Fruit fly (Drosophila melanogaster) whole organism, wandering third instar larva: Measurements from ENCODE around the gene grass.
A peak's percentile ranks its signal among the peaks of the same experiment; 100 is the strongest.

ENCODE experiments used
- Abd-B ChIP-seq: fragments of >200 bp; optimal IDR thresholded peaks from 2 replicates; lab custom pipeline; 2017; ENCODE audit warnings: missing biosample characterization, missing genetic modification characterization
- CG32264 ChIP-seq: fragments of 200-800 bp; sonication (Bioruptor generic); optimal IDR thresholded peaks from 2 replicates; lab custom pipeline; 2016; ENCODE audit warnings: missing biosample characterization, missing genetic modification characterization
- CG9705 ChIP-seq: fragments of 200-800 bp; sonication (Bioruptor generic); optimal IDR thresholded peaks from 2 replicates; lab custom pipeline; 2018; ENCODE audit warnings: missing biosample characterization, mild to moderate bottlenecking, missing genetic modification characterization
- CrebA ChIP-seq: fragments of 200-800 bp; sonication (Bioruptor generic); optimal IDR thresholded peaks from 2 replicates; lab custom pipeline; 2016; ENCODE audit warnings: missing biosample characterization, mild to moderate bottlenecking, missing genetic modification characterization, borderline replicate concordance
- Dfd ChIP-seq: fragments of >200 bp; optimal IDR thresholded peaks from 2 replicates; lab custom pipeline; 2017; ENCODE audit warnings: missing biosample characterization, missing genetic modification characterization
- Dif ChIP-seq: fragments of 200-275, 200-300 bp; sonication (Bioruptor generic); optimal IDR thresholded peaks from 2 replicates; lab custom pipeline; 2018; ENCODE audit warnings: missing biosample characterization, missing genetic modification characterization; ENCODE audit not compliant: partially characterized antibody
- GATAd ChIP-seq: sonication (Bioruptor generic); optimal IDR thresholded peaks from 2 replicates; lab custom pipeline; 2016; ENCODE audit warnings: missing biosample characterization, missing genetic modification characterization
- HLH106 ChIP-seq: fragments of 200-800 bp; optimal IDR thresholded peaks from 3 replicates; lab custom pipeline; 2019; ENCODE audit warnings: missing biosample characterization, mild to moderate bottlenecking, missing genetic modification characterization, moderate library complexity
- Hnf4 ChIP-seq: fragments of 200-800 bp; sonication (Bioruptor generic); optimal IDR thresholded peaks from 2 replicates; lab custom pipeline; 2016; ENCODE audit warnings: missing biosample characterization, mild to moderate bottlenecking, missing genetic modification characterization
- Hr78 ChIP-seq: fragments of >200 bp; optimal IDR thresholded peaks from 2 replicates; lab custom pipeline; 2017; ENCODE audit warnings: missing biosample characterization, missing genetic modification characterization
- Hr83 ChIP-seq: fragments of 200-300 bp; sonication (Bioruptor generic); optimal IDR thresholded peaks from 2 replicates; lab custom pipeline; 2016; ENCODE audit warnings: missing biosample characterization, mild to moderate bottlenecking, missing genetic modification characterization, moderate library complexity; ENCODE audit not compliant: poor library complexity, severe bottlenecking
- Jra ChIP-seq: sonication (Bioruptor generic); optimal IDR thresholded peaks from 2 replicates; lab custom pipeline; 2016; ENCODE audit warnings: missing biosample characterization, missing genetic modification characterization
- Mio ChIP-seq: sonication (Bioruptor generic); optimal IDR thresholded peaks from 2 replicates; lab custom pipeline; 2016; ENCODE audit warnings: missing biosample characterization, missing genetic modification characterization
- Myc ChIP-seq: fragments of >200 bp; optimal IDR thresholded peaks from 2 replicates; lab custom pipeline; 2017
- N ChIP-seq: fragments of >200 bp; optimal IDR thresholded peaks from 2 replicates; lab custom pipeline; 2018; ENCODE audit warnings: missing biosample characterization, missing external identifiers, missing genetic modification characterization
- OdsH ChIP-seq: fragments of 200-800 bp; sonication (Bioruptor generic); optimal IDR thresholded peaks from 2 replicates; lab custom pipeline; 2016; ENCODE audit warnings: missing biosample characterization, mild to moderate bottlenecking, missing genetic modification characterization
- Rel ChIP-seq, 2 experiments: fragments of 200-800 bp; sonication (Bioruptor generic) in 1 of 2; optimal IDR thresholded peaks; 2 replicates in 1 of 2; 3 replicates in 1 of 2; lab custom pipeline; 2016 to 2019; ENCODE audit warnings: mild to moderate bottlenecking in 2 of 2, missing biosample characterization in 2 of 2, missing genetic modification characterization in 2 of 2, moderate library complexity in 1 of 2
- Sp1 ChIP-seq: fragments of 200-800 bp; sonication (Bioruptor generic); optimal IDR thresholded peaks from 3 replicates; lab custom pipeline; 2019; ENCODE audit warnings: missing biosample characterization, mild to moderate bottlenecking, missing genetic modification characterization, moderate library complexity
- Vsx2 ChIP-seq: fragments of 200-300, 225-300 bp; sonication (Bioruptor generic); optimal IDR thresholded peaks from 2 replicates; lab custom pipeline; 2018; ENCODE audit warnings: missing biosample characterization, missing genetic modification characterization; ENCODE audit not compliant: partially characterized antibody
- br ChIP-seq: fragments of 200-800 bp; sonication (Bioruptor generic); optimal IDR thresholded peaks from 2 replicates; lab custom pipeline; 2016; ENCODE audit warnings: missing biosample characterization, missing genetic modification characterization
- brk ChIP-seq: fragments of 200-800 bp; sonication (Bioruptor generic); optimal IDR thresholded peaks from 2 replicates; lab custom pipeline; 2016; ENCODE audit warnings: missing biosample characterization, mild to moderate bottlenecking, missing genetic modification characterization
- dl ChIP-seq, 2 experiments: fragments of 175-275, 200-275 bp in 1 of 2; fragments of 200-275 bp in 1 of 2; sonication (Bioruptor generic); optimal IDR thresholded peaks; lab custom pipeline; 2018; ENCODE audit warnings: mild to moderate bottlenecking in 2 of 2, missing biosample characterization in 2 of 2, missing genetic modification characterization in 2 of 2, moderate library complexity in 2 of 2; ENCODE audit not compliant: partially characterized antibody in 2 of 2, insufficient read depth in 1 of 2
- dmrt93B ChIP-seq: fragments of 200-800 bp; sonication (Bioruptor generic); optimal IDR thresholded peaks from 2 replicates; lab custom pipeline; 2018; ENCODE audit warnings: missing biosample characterization, mild to moderate bottlenecking, missing genetic modification characterization
- dsf ChIP-seq: sonication (Bioruptor generic); optimal IDR thresholded peaks from 2 replicates; lab custom pipeline; 2016; ENCODE audit warnings: missing biosample characterization, missing genetic modification characterization, borderline replicate concordance
- ey ChIP-seq: fragments of 200-800 bp; sonication (Bioruptor generic); optimal IDR thresholded peaks from 2 replicates; lab custom pipeline; 2016; ENCODE audit warnings: missing biosample characterization, missing genetic modification characterization
- foxo ChIP-seq, 2 experiments: fragments of 200-800 bp; sonication (Bioruptor generic); optimal IDR thresholded peaks; 2 replicates in 1 of 2; 3 replicates in 1 of 2; lab custom pipeline; 2016 to 2017; ENCODE audit warnings: missing biosample characterization in 2 of 2, missing genetic modification characterization in 2 of 2
- fru ChIP-seq: fragments of 200-800 bp; sonication (Bioruptor generic); optimal IDR thresholded peaks from 3 replicates; lab custom pipeline; 2016; ENCODE audit warnings: missing biosample characterization, mild to moderate bottlenecking, missing genetic modification characterization
- h ChIP-seq: fragments of 200-800 bp; sonication (Bioruptor generic); optimal IDR thresholded peaks from 3 replicates; lab custom pipeline; 2016; ENCODE audit warnings: missing biosample characterization, mild to moderate bottlenecking, missing genetic modification characterization
- jim ChIP-seq: fragments of 175-275, 200-325 bp; sonication (Bioruptor generic); optimal IDR thresholded peaks from 2 replicates; lab custom pipeline; 2016; ENCODE audit warnings: missing biosample characterization, mild to moderate bottlenecking, missing genetic modification characterization
- lola ChIP-seq: fragments of >200 bp; optimal IDR thresholded peaks from 2 replicates; lab custom pipeline; 2017; ENCODE audit warnings: missing biosample characterization, missing genetic modification characterization
- pan ChIP-seq: fragments of >200 bp; optimal IDR thresholded peaks from 2 replicates; lab custom pipeline; 2017
- psq ChIP-seq: fragments of 200-800 bp; sonication (Bioruptor generic); optimal IDR thresholded peaks from 3 replicates; lab custom pipeline; 2017; ENCODE audit warnings: missing biosample characterization, mild to moderate bottlenecking, missing genetic modification characterization, moderate library complexity
- rgr ChIP-seq: fragments of 200-800 bp; sonication (Bioruptor generic); optimal IDR thresholded peaks from 3 replicates; lab custom pipeline; 2016; ENCODE audit warnings: missing biosample characterization, mild to moderate bottlenecking, missing genetic modification characterization
- sage ChIP-seq: fragments of 200-800 bp; sonication (Bioruptor generic); optimal IDR thresholded peaks from 2 replicates; lab custom pipeline; 2016; ENCODE audit warnings: missing biosample characterization, mild to moderate bottlenecking, missing genetic modification characterization
- sv ChIP-seq: fragments of 200-800 bp; sonication (Bioruptor generic); optimal IDR thresholded peaks from 3 replicates; lab custom pipeline; 2016; ENCODE audit warnings: missing biosample characterization, missing genetic modification characterization
- tai ChIP-seq: sonication (Bioruptor generic); optimal IDR thresholded peaks from 2 replicates; lab custom pipeline; 2016; ENCODE audit warnings: missing biosample characterization, missing genetic modification characterization
- usp ChIP-seq: fragments of >200 bp; optimal IDR thresholded peaks from 2 replicates; lab custom pipeline; 2017; ENCODE audit warnings: missing biosample characterization, missing genetic modification characterization
- woc ChIP-seq: sonication (Bioruptor generic); optimal IDR thresholded peaks from 2 replicates; lab custom pipeline; 2016; ENCODE audit warnings: missing biosample characterization, mild to moderate bottlenecking, missing genetic modification characterization

grass gene

dm6 chr3R:27129580-27130385 is 28.0 kb upstream of the grass start (continued):
- peak; percentile 66 for TF ChIP-seq HLH106 (tag; lab: Kevin White, UChicago)
- peak; percentile 75 for TF ChIP-seq fru (GFP tag; lab: Kevin White, UChicago)
- no peak for TF ChIP-seq N
- peak; percentile 16 for TF ChIP-seq CG32264 (GFP tag; lab: Kevin White, UChicago)
- TF ChIP-seq Hnf4 (GFP tag; lab: Kevin White, UChicago), result peak; percentile 31
- TF ChIP-seq Myc (lab: Kevin White, UChicago), result no peak
- TF ChIP-seq psq, result peak; percentile 73

dm6 chr3R:27130551-27131161 is 27.1 kb upstream of the grass start:
- TF ChIP-seq Abd-B (GFP tag; lab: Kevin White, UChicago) (no peak), Rel (GFP tag; optimal IDR thresholded peaks at IDR 0.05; lab: Kevin White, UChicago) (no peak), Rel (tag; optimal IDR thresholded peaks at IDR 0.05; lab: Kevin White, UChicago) (peak; percentile 94), Dif (GFP tag; lab: Kevin White, UChicago) (peak; percentile 35)

dm6 chr3R:27131408-27131807 is 26.3 kb upstream of the grass start:
- no peak for TF ChIP-seq Hr78 (GFP tag; lab: Kevin White, UChicago)
- peak in 1 of 2 experiments; percentile 71 for TF ChIP-seq foxo (GFP tag; optimal IDR thresholded peaks at IDR 0.05; lab: Kevin White, UChicago)
- peak; percentile 40 for TF ChIP-seq dsf (GFP tag; lab: Kevin White, UChicago)
- TF ChIP-seq Jra (GFP tag; lab: Kevin White, UChicago), result peak; percentile 89
- TF ChIP-seq br (GFP tag; lab: Kevin White, UChicago), result peak; percentile 83
- TF ChIP-seq psq, result peak; percentile 56
- peak; percentile 81 for TF ChIP-seq tai (GFP tag; lab: Kevin White, UChicago)
- TF ChIP-seq Rel (GFP tag; optimal IDR thresholded peaks at IDR 0.05; lab: Kevin White, UChicago), result no peak
- TF ChIP-seq Rel (tag; optimal IDR thresholded peaks at IDR 0.05; lab: Kevin White, UChicago), result peak; percentile 60
- no peak for TF ChIP-seq woc (GFP tag; lab: Kevin White, UChicago)
- no peak for TF ChIP-seq CG32264 (GFP tag; lab: Kevin White, UChicago)
- no peak for TF ChIP-seq sv
- no peak for TF ChIP-seq CrebA
- TF ChIP-seq HLH106 (tag; lab: Kevin White, UChicago), result peak; percentile 49
- no peak for TF ChIP-seq N
- peak; percentile 58 for TF ChIP-seq sage
- TF ChIP-seq Dif (GFP tag; lab: Kevin White, UChicago), result no peak
- peak; percentile 93 for TF ChIP-seq h
- no peak for TF ChIP-seq dl (GFP tag; optimal IDR thresholded peaks at IDR 0.05; lab: Kevin White, UChicago; ENCODE audit: insufficient read depth in 1 of 2, partially characterized antibody in 2 of 2)
- TF ChIP-seq pan, result no peak
- TF ChIP-seq lola, result no peak
- peak; percentile 91 for TF ChIP-seq Vsx2 (GFP tag; lab: Kevin White, UChicago)
- TF ChIP-seq GATAd (GFP tag; lab: Kevin White, UChicago), result peak; percentile 93
- TF ChIP-seq Abd-B (GFP tag; lab: Kevin White, UChicago), result no peak
- TF ChIP-seq Mio, result no peak
- TF ChIP-seq Sp1 (GFP tag; lab: Kevin White, UChicago), result peak; percentile 68
- peak; percentile 53 for TF ChIP-seq CG9705 (GFP tag; lab: Kevin White, UChicago)
- TF ChIP-seq Hr83 (GFP tag; lab: Kevin White, UChicago), result peak; percentile 97
- no peak for TF ChIP-seq Dfd (GFP tag; lab: Kevin White, UChicago)
- TF ChIP-seq Myc (lab: Kevin White, UChicago), result no peak
- TF ChIP-seq ey (GFP tag; lab: Kevin White, UChicago), result peak; percentile 44
- TF ChIP-seq brk (GFP tag; lab: Kevin White, UChicago), result peak; percentile 77
- TF ChIP-seq jim (GFP tag; lab: Kevin White, UChicago), result peak; percentile 44
- TF ChIP-seq OdsH, result peak; percentile 88
- no peak for TF ChIP-seq usp (GFP tag; lab: Kevin White, UChicago)
- peak; percentile 9 for TF ChIP-seq dmrt93B
- peak; percentile 89 for TF ChIP-seq rgr (GFP tag; lab: Kevin White, UChicago)
- peak; percentile 87 for TF ChIP-seq Hnf4 (GFP tag; lab: Kevin White, UChicago)
- peak; percentile 70 for TF ChIP-seq fru (GFP tag; lab: Kevin White, UChicago)
